Worm (Caenorhabditis elegans) whole organism, L2 larva: Measurements from ENCODE around the gene heri-1.
A peak's percentile ranks its signal among the peaks of the same experiment; 100 is the strongest.

Experiments used
- C34F6.9 ChIP-seq: fragments of 150-350 bp; optimal IDR thresholded peaks from 2 replicates; lab custom pipeline; 2014; ENCODE audit warnings: missing biosample characterization, missing genetic modification characterization
- F13H6.1 ChIP-seq: sonication (generic microtip); optimal IDR thresholded peaks from 2 replicates; lab custom pipeline; 2016; ENCODE audit warnings: missing genetic modification characterization, missing compliant biosample characterization
- R02D3.7 ChIP-seq: fragments of 150-350 bp; optimal IDR thresholded peaks from 2 replicates; lab custom pipeline; 2014; ENCODE audit warnings: missing biosample characterization, missing genetic modification characterization
- Y55F3AM.14 ChIP-seq: fragments of 200-800 bp; sonication (Bioruptor generic); optimal IDR thresholded peaks from 2 replicates; lab custom pipeline; 2018; ENCODE audit warnings: mild to moderate bottlenecking, missing genetic modification characterization, missing compliant biosample characterization
- ZK546.5 ChIP-seq: sonication (generic microtip); optimal IDR thresholded peaks from 2 replicates; lab custom pipeline; 2017; ENCODE audit warnings: missing biosample characterization, missing genetic modification characterization
- alr-1 ChIP-seq: fragments of 150-350 bp; optimal IDR thresholded peaks from 2 replicates; lab custom pipeline; 2014; ENCODE audit warnings: missing biosample characterization, missing genetic modification characterization
- aly-2 ChIP-seq: fragments of 150-350 bp; optimal IDR thresholded peaks from 2 replicates; lab custom pipeline; 2014; ENCODE audit warnings: missing biosample characterization, missing genetic modification characterization
- ama-1 ChIP-seq: fragments of 150-350 bp; optimal IDR thresholded peaks from 2 replicates; lab custom pipeline; 2018; ENCODE audit warnings: inconsistent platforms
- blmp-1 ChIP-seq: sonication (generic microtip); optimal IDR thresholded peaks from 2 replicates; lab custom pipeline; 2017; ENCODE audit warnings: missing genetic modification characterization, mild to moderate bottlenecking, missing compliant biosample characterization, antibody characterized with exemption, moderate library complexity; ENCODE audit not compliant: insufficient read depth
- ceh-16 ChIP-seq: fragments of 150-350 bp; optimal IDR thresholded peaks from 2 replicates; lab custom pipeline; 2014; ENCODE audit warnings: missing biosample characterization, missing genetic modification characterization
- crh-2 ChIP-seq: sonication (generic microtip); optimal IDR thresholded peaks from 2 replicates; lab custom pipeline; 2017; ENCODE audit warnings: missing biosample characterization, missing genetic modification characterization
- dmd-4 ChIP-seq: sonication (generic microtip); optimal IDR thresholded peaks from 2 replicates; lab custom pipeline; 2017; ENCODE audit warnings: missing biosample characterization, missing genetic modification characterization
- egl-27 ChIP-seq: sonication (generic microtip); optimal IDR thresholded peaks from 3 replicates; lab custom pipeline; 2017; ENCODE audit warnings: missing biosample characterization, missing genetic modification reagents, missing genetic modification characterization
- elt-1 ChIP-seq: fragments of 150-350 bp; optimal IDR thresholded peaks from 2 replicates; lab custom pipeline; 2014; ENCODE audit warnings: missing biosample characterization, missing genetic modification characterization
- fos-1 ChIP-seq: fragments of 150-350 bp; optimal IDR thresholded peaks from 2 replicates; lab custom pipeline; 2014; ENCODE audit warnings: missing biosample characterization, missing genetic modification characterization
- gmeb-1 ChIP-seq: fragments of 150-350 bp; optimal IDR thresholded peaks from 2 replicates; lab custom pipeline; 2014; ENCODE audit warnings: missing biosample characterization, missing genetic modification characterization
- lin-11 ChIP-seq: fragments of 150-350 bp; sonication (generic microtip); optimal IDR thresholded peaks from 2 replicates; lab custom pipeline; 2014; ENCODE audit warnings: missing biosample characterization, missing genetic modification characterization, inconsistent platforms, mixed read lengths
- lin-13 ChIP-seq: fragments of 150-350 bp; optimal IDR thresholded peaks from 2 replicates; lab custom pipeline; 2014; ENCODE audit warnings: missing biosample characterization, missing genetic modification reagents, missing genetic modification characterization
- lin-39 ChIP-seq: fragments of 150-350 bp; optimal IDR thresholded peaks from 2 replicates; lab custom pipeline; 2014; ENCODE audit warnings: missing biosample characterization, missing genetic modification reagents, missing genetic modification characterization
- lsy-2 ChIP-seq, 2 experiments: fragments of 150-350 bp in 1 of 2; sonication (generic microtip) in 1 of 2; optimal IDR thresholded peaks; 2 replicates each; lab custom pipeline; 2014 to 2017; ENCODE audit warnings: missing biosample characterization in 2 of 2, missing genetic modification characterization in 2 of 2
- mab-5 ChIP-seq: fragments of 150-350 bp; optimal IDR thresholded peaks from 2 replicates; lab custom pipeline; 2014; ENCODE audit warnings: missing biosample characterization, missing genetic modification characterization
- mbf-1 ChIP-seq: sonication (generic microtip); optimal IDR thresholded peaks from 2 replicates; lab custom pipeline; 2017; ENCODE audit warnings: missing biosample characterization, missing genetic modification characterization
- mdl-1 ChIP-seq, 2 experiments: fragments of 150-350 bp in 1 of 2; sonication (generic microtip) in 1 of 2; optimal IDR thresholded peaks; 2 replicates each; lab custom pipeline; 2017; ENCODE audit warnings: missing biosample characterization in 2 of 2, missing genetic modification characterization in 2 of 2
- nhr-11 ChIP-seq: fragments of 150-350 bp; optimal IDR thresholded peaks from 2 replicates; lab custom pipeline; 2014; ENCODE audit warnings: missing biosample characterization, missing genetic modification characterization
- nhr-12 ChIP-seq: fragments of 150-350 bp; optimal IDR thresholded peaks from 2 replicates; lab custom pipeline; 2014; ENCODE audit warnings: missing biosample characterization, missing genetic modification characterization
- nhr-21 ChIP-seq: fragments of 150-350 bp; optimal IDR thresholded peaks from 2 replicates; lab custom pipeline; 2014; ENCODE audit warnings: missing biosample characterization, missing genetic modification characterization
- nhr-23 ChIP-seq: fragments of 150-350 bp; optimal IDR thresholded peaks from 2 replicates; lab custom pipeline; 2014; ENCODE audit warnings: missing biosample characterization, missing genetic modification reagents, missing genetic modification characterization
- nhr-237 ChIP-seq: fragments of 150-350 bp; optimal IDR thresholded peaks from 2 replicates; lab custom pipeline; 2014; ENCODE audit warnings: missing biosample characterization, missing genetic modification characterization
- nhr-6 ChIP-seq: fragments of 150-350 bp; optimal IDR thresholded peaks from 2 replicates; lab custom pipeline; 2014; ENCODE audit warnings: missing biosample characterization, missing genetic modification characterization
- peb-1 ChIP-seq: fragments of 150-350 bp; optimal IDR thresholded peaks from 2 replicates; lab custom pipeline; 2014; ENCODE audit warnings: missing biosample characterization, missing genetic modification characterization
- skn-1 ChIP-seq: sonication (generic microtip); optimal IDR thresholded peaks from 2 replicates; lab custom pipeline; 2017; ENCODE audit warnings: missing biosample characterization, missing genetic modification characterization
- sma-9 ChIP-seq, 2 experiments: fragments of 150-350 bp in 1 of 2; sonication (generic microtip) in 1 of 2; optimal IDR thresholded peaks; 2 replicates each; lab custom pipeline; 2014 to 2016; ENCODE audit warnings: missing genetic modification characterization in 2 of 2, mild to moderate bottlenecking in 1 of 2, missing biosample characterization in 1 of 2, missing compliant biosample characterization in 1 of 2, missing genetic modification reagents in 1 of 2, moderate library complexity in 1 of 2
- unc-39 ChIP-seq: fragments of 150-350 bp; optimal IDR thresholded peaks from 2 replicates; lab custom pipeline; 2014; ENCODE audit warnings: missing biosample characterization, missing genetic modification characterization
- unc-55 ChIP-seq: fragments of 150-350 bp; sonication (generic microtip); optimal IDR thresholded peaks from 3 replicates; lab custom pipeline; 2014; ENCODE audit warnings: missing biosample characterization, missing genetic modification reagents, missing genetic modification characterization
- unc-62 ChIP-seq: fragments of 150-350 bp; optimal IDR thresholded peaks from 2 replicates; lab custom pipeline; 2014; ENCODE audit warnings: missing biosample characterization, missing genetic modification reagents, missing genetic modification characterization
- zag-1 ChIP-seq: fragments of 150-350 bp; optimal IDR thresholded peaks from 2 replicates; lab custom pipeline; 2014; ENCODE audit warnings: missing biosample characterization, missing genetic modification characterization
- ztf-1 ChIP-seq: fragments of 200-800 bp; sonication (Bioruptor generic); conservative IDR thresholded peaks from 2 replicates; pipeline ENCODE4 v1.3.6; 2022; ENCODE audit warnings: missing genetic modification characterization, missing compliant biosample characterization
- ztf-4 ChIP-seq: fragments of 150-350 bp; optimal IDR thresholded peaks from 2 replicates; lab custom pipeline; 2014; ENCODE audit warnings: missing biosample characterization, missing genetic modification characterization

heri-1 gene

ce11 chrII:6099500-6099899 lies 13.5 kb downstream of the heri-1 start, which contains the start of gene rgs-3:
rgs-3 (plus strand) TSS chrII:6099800.
- TF ChIP-seq nhr-21 (tag; lab: Kevin White, UChicago) (no peak), alr-1 (tag; lab: Kevin White, UChicago) (no peak), mab-5 (tag; lab: Kevin White, UChicago) (no peak), ZK546.5 (no peak), unc-62 (GFP tag; lab: Kevin White, UChicago) (no peak), nhr-11 (no peak)

DNA sequence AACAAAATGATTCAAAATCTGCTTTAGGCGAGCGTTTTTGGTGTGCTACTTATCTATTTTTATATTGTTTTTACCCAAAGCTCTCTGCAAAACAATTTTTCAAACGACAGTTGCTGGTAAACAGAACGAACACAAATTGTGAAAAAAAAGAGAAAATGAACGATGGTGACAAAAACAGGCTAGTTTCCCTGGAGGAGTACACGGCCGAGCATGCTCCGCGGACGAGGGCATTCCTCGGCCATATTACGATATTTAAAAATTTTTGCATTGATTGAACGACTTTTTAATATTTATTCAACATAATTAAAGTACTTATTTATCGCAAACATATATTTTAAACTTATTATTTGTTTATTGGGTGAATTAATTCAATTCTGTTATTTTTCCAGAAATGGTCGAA lies 15.6 kb downstream of the heri-1 start, which contains the start of the genes tpp-2 and rbbp-5:
Gene tpp-2, minus strand, starts transcription at position 157 of the 400 bp plus-strand sequence.
Gene rbbp-5, plus strand, starts transcription at position 390 of the 400 bp plus-strand sequence.
- TF ChIP-seq mbf-1 (tag; lab: Kevin White, UChicago) (no peak), aly-2 (tag; lab: Kevin White, UChicago) (no peak), nhr-21 (tag; lab: Kevin White, UChicago) (no peak), lin-13 (no peak), gmeb-1 (peak; percentile 56), blmp-1 (tag; lab: Kevin White, UChicago) (no peak), ceh-16 (no peak), ztf-4 (tag; lab: Kevin White, UChicago) (no peak), ZK546.5 (no peak), Y55F3AM.14 (GFP tag; lab: Kevin White, UChicago) (no peak), alr-1 (tag; lab: Kevin White, UChicago) (no peak), R02D3.7 (no peak), crh-2 (tag; lab: Kevin White, UChicago) (peak; percentile 63), nhr-23 (tag; lab: Kevin White, UChicago) (no peak), zag-1 (tag; lab: Kevin White, UChicago) (no peak), dmd-4 (tag; lab: Kevin White, UChicago) (no peak), ztf-1 (no peak), peb-1 (no peak), nhr-6 (no peak), ama-1 (lab: Kevin White, UChicago) (no peak), egl-27 (no peak), nhr-237 (no peak), unc-39 (no peak), fos-1 (peak; percentile 40), lsy-2 (tag; optimal IDR thresholded peaks at IDR 0.05; lab: Kevin White, UChicago) (peak; percentile 19 to 83), nhr-12 (no peak), lin-11 (tag; lab: Kevin White, UChicago) (peak; percentile 3), nhr-11 (no peak), C34F6.9 (tag; lab: Kevin White, UChicago) (peak; percentile 60), elt-1 (tag; lab: Kevin White, UChicago) (no peak), skn-1 (peak; percentile 63), sma-9 (GFP tag; optimal IDR thresholded peaks at IDR 0.05; lab: Kevin White, UChicago) (peak; percentile 68), sma-9 (tag; optimal IDR thresholded peaks at IDR 0.05; lab: Kevin White, UChicago) (no peak), lin-39 (no peak), F13H6.1 (tag; lab: Kevin White, UChicago) (no peak), mdl-1 (tag; optimal IDR thresholded peaks at IDR 0.05; lab: Kevin White, UChicago) (no peak)

DNA sequence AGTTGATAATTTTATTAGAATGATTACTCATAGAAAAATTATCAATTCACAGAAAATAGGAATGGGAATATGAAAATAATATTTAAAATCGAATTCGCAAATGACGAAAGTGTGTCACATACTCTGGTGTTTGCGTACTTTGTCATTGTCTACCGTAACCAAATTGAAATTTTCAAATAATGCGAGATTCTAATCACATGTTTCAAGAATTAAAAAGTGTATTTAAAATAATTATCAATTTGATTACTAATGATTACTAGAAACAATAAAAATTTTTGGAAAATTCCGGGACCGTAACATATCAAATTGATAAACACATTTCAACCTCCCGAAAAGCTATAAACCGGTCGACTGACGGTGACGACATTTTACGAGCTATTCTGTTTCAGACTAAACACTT lies 21.6 kb downstream of the heri-1 start, which contains the start of the genes fbf-2 and nspg-3:
Gene fbf-2, minus strand, starts transcription at position 101 of the 400 bp plus-strand sequence.
Gene nspg-3, plus strand, starts transcription at position 388 of the 400 bp plus-strand sequence.
- TF ChIP-seq alr-1 (tag; lab: Kevin White, UChicago) (no peak), unc-55 (GFP tag; lab: Kevin White, UChicago) (no peak)

DNA sequence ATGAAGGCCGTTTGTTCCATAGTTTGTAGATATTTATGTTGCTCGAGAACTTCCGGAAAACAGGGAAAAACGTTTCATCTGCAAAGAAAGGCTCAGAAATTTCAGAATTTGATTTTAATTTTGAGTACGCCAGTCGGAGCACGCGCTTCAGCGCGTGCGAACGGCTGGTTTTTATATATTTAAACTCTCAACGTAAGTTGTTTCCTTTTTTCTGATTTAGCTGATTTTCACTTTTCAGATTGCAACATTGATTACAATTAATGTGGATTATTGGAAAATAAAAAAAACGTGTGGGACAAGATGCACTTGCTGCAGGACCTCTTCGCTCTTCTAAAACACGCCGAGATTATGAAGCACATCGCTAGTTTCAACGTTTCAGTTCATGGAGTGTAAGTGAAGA lies 30.4 kb downstream of the heri-1 start, which contains the start of gene F21H12.3:
Gene F21H12.3, plus strand, starts transcription at position 301 of the 400 bp plus-strand sequence.
- TF ChIP-seq blmp-1 (tag; lab: Kevin White, UChicago) (no peak), nhr-21 (tag; lab: Kevin White, UChicago) (no peak), peb-1 (no peak), R02D3.7 (no peak)
